Worm (Caenorhabditis elegans): Measurements from ENCODE around the gene srv-19.

DNA sequence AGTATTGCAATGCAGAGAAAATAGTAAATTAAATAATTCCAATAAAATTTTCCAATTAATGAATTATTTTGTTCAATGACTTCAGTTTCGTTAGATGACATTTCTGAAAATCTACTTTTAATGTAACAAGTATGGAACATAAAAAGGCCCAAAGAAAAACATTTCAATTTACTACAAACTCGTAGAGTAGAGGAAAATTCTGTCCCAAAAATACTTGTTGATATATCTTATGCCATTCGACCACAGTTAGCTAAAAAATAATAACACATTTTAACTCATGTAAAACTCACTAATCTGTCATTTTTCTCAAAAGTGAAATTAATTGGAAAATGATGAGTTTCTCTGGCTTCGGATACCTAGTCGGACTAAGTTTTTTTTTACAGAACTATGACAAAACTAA is 3.5 kb upstream of the srv-19 start, which contains the start of gene srv-21:
- no peak for TF ChIP-seq klf-2 (GFP tag; conservative IDR thresholded peaks at IDR 0.05)
- no peak for TF ChIP-seq T22C8.4 (GFP tag; IDR thresholded peaks at IDR 0.05)
- TF ChIP-seq flt-1 (GFP tag; IDR thresholded peaks at IDR 0.05), result no peak
- no peak for TF ChIP-seq ztf-29 (GFP tag; IDR thresholded peaks at IDR 0.05)
- TF ChIP-seq cog-1 (tag; optimal IDR thresholded peaks at IDR 0.05), result no peak
- TF ChIP-seq ztf-23 (GFP tag; IDR thresholded peaks at IDR 0.05), result no peak
- TF ChIP-seq med-1 (GFP tag; optimal IDR thresholded peaks at IDR 0.05; ENCODE audit: insufficient read depth), result no peak

Data from whole organism, midembryonic.